Fruit fly (Drosophila melanogaster) whole organism, prepupa: ENCODE results near the gene shep.

Experiments used
- CG11294 ChIP-seq: fragments of 200-800 bp; sonication (Bioruptor generic); IDR thresholded peaks from 2 replicates; pipeline ENCODE4 v1.3.6; 2022; ENCODE audit warnings: missing biosample characterization, missing genetic modification characterization
- CG11762 ChIP-seq: fragments of 200-800 bp; sonication (Bioruptor generic); optimal IDR thresholded peaks from 3 replicates; lab custom pipeline; 2016; ENCODE audit warnings: missing biosample characterization, missing genetic modification characterization; ENCODE audit not compliant: insufficient read depth
- CG11902 ChIP-seq: fragments of 200-800 bp; sonication (Bioruptor generic); optimal IDR thresholded peaks from 3 replicates; lab custom pipeline; 2016; ENCODE audit warnings: missing biosample characterization, missing genetic modification characterization
- CG15336 ChIP-seq: fragments of 200-800 bp; sonication (Bioruptor generic); IDR thresholded peaks from 2 replicates; pipeline ENCODE4 v1.3.6; 2022; ENCODE audit warnings: missing biosample characterization, missing genetic modification characterization
- CG16779 ChIP-seq: fragments of 200-800 bp; sonication (Bioruptor generic); optimal IDR thresholded peaks from 3 replicates; lab custom pipeline; 2017; ENCODE audit warnings: missing biosample characterization, mild to moderate bottlenecking, missing genetic modification characterization
- CG3032 ChIP-seq: fragments of 200-800 bp; optimal IDR thresholded peaks from 2 replicates; lab custom pipeline; 2019; ENCODE audit warnings: missing biosample characterization, mild to moderate bottlenecking, missing genetic modification characterization, moderate library complexity
- CG31627 ChIP-seq: fragments of 200-800 bp; sonication (Bioruptor generic); optimal IDR thresholded peaks from 3 replicates; lab custom pipeline; 2016; ENCODE audit warnings: missing biosample characterization, missing genetic modification characterization
- CG32006 ChIP-seq: fragments of 200-800 bp; sonication (Bioruptor generic); optimal IDR thresholded peaks from 3 replicates; lab custom pipeline; 2017; ENCODE audit warnings: missing biosample characterization, mild to moderate bottlenecking, missing genetic modification characterization
- CG34406 ChIP-seq: fragments of 200-800 bp; sonication (Bioruptor generic); optimal IDR thresholded peaks from 3 replicates; lab custom pipeline; 2016; ENCODE audit warnings: missing biosample characterization, missing genetic modification characterization
- CG4318 ChIP-seq: fragments of 200-800 bp; sonication (Bioruptor generic); optimal IDR thresholded peaks from 3 replicates; lab custom pipeline; 2017; ENCODE audit warnings: missing biosample characterization, mild to moderate bottlenecking, missing genetic modification characterization
- CG6163 ChIP-seq: fragments of 200-800 bp; sonication (Bioruptor generic); IDR thresholded peaks from 3 replicates; pipeline ENCODE4 v1.3.6; 2022; ENCODE audit warnings: missing biosample characterization, missing genetic modification characterization
- CG7368 ChIP-seq: fragments of 200-800 bp; sonication (Bioruptor generic); optimal IDR thresholded peaks from 3 replicates; lab custom pipeline; 2016; ENCODE audit warnings: missing biosample characterization, missing genetic modification characterization
- CG8119 ChIP-seq: fragments of 200-800 bp; sonication (Bioruptor generic); IDR thresholded peaks from 3 replicates; pipeline ENCODE4 v1.3.6; 2022; ENCODE audit warnings: missing biosample characterization, missing genetic modification characterization
- CG8319 ChIP-seq: fragments of 200-800 bp; sonication (Bioruptor generic); optimal IDR thresholded peaks from 3 replicates; lab custom pipeline; 2016; ENCODE audit warnings: missing biosample characterization, missing genetic modification characterization
- CG9139 ChIP-seq: fragments of 200-800 bp; sonication (Bioruptor generic); optimal IDR thresholded peaks from 3 replicates; lab custom pipeline; 2017; ENCODE audit warnings: missing biosample characterization, mild to moderate bottlenecking, missing genetic modification characterization
- Eip78C ChIP-seq: fragments of 200-800 bp; sonication (Bioruptor generic); peaks from one replicate; lab custom pipeline; 2016; ENCODE audit warnings: missing biosample characterization, missing genetic modification characterization
- Eip93F ChIP-seq: fragments of 200-800 bp; sonication (Bioruptor generic); optimal IDR thresholded peaks from 2 replicates; lab custom pipeline; 2016; ENCODE audit warnings: missing biosample characterization, mild to moderate bottlenecking, missing genetic modification characterization
- Ets21C ChIP-seq: fragments of 200-800 bp; sonication (Bioruptor generic); optimal IDR thresholded peaks from 3 replicates; lab custom pipeline; 2016; ENCODE audit warnings: missing biosample characterization, missing genetic modification characterization
- Gug ChIP-seq: fragments of 200-800 bp; sonication (Bioruptor generic); IDR thresholded peaks from 2 replicates; pipeline ENCODE4 v1.3.6; 2022; ENCODE audit warnings: missing biosample characterization, missing genetic modification characterization
- Hr39 ChIP-seq: fragments of 200-800 bp; sonication (Bioruptor generic); optimal IDR thresholded peaks from 2 replicates; lab custom pipeline; 2016; ENCODE audit warnings: missing biosample characterization, missing genetic modification characterization
- Hr4 ChIP-seq: fragments of 200-800 bp; sonication (Bioruptor generic); optimal IDR thresholded peaks from 3 replicates; lab custom pipeline; 2016; ENCODE audit warnings: missing biosample characterization, missing genetic modification characterization
- Lpt ChIP-seq: fragments of 200-800 bp; sonication (Bioruptor generic); optimal IDR thresholded peaks from 3 replicates; lab custom pipeline; 2016; ENCODE audit warnings: missing biosample characterization, missing genetic modification characterization
- Met ChIP-seq: fragments of 200-800 bp; sonication (Bioruptor generic); optimal IDR thresholded peaks from 3 replicates; lab custom pipeline; 2016; ENCODE audit warnings: missing biosample characterization, missing genetic modification characterization
- Smox ChIP-seq: fragments of 200-800 bp; sonication (Bioruptor generic); optimal IDR thresholded peaks from 3 replicates; lab custom pipeline; 2016; ENCODE audit warnings: missing biosample characterization, missing genetic modification characterization
- Sox102F ChIP-seq: fragments of 200-800 bp; sonication (Bioruptor generic); optimal IDR thresholded peaks from 2 replicates; lab custom pipeline; 2016; ENCODE audit warnings: missing biosample characterization, mild to moderate bottlenecking, missing genetic modification characterization
- Sox14 ChIP-seq: fragments of 200-800 bp; sonication (Bioruptor generic); optimal IDR thresholded peaks from 3 replicates; lab custom pipeline; 2016; ENCODE audit warnings: missing biosample characterization, missing genetic modification characterization
- Sox15 ChIP-seq: fragments of 200-800 bp; sonication (Bioruptor generic); optimal IDR thresholded peaks from 3 replicates; lab custom pipeline; 2016; ENCODE audit warnings: missing biosample characterization, missing genetic modification characterization
- achi ChIP-seq: fragments of 200-800 bp; sonication (Bioruptor generic); optimal IDR thresholded peaks from 3 replicates; lab custom pipeline; 2016; ENCODE audit warnings: missing biosample characterization, missing genetic modification characterization
- acj6 ChIP-seq: fragments of 200-800 bp; sonication (Bioruptor generic); optimal IDR thresholded peaks from 3 replicates; lab custom pipeline; 2016; ENCODE audit warnings: missing biosample characterization, missing genetic modification characterization
- cyc ChIP-seq: fragments of 200-800 bp; sonication (Bioruptor generic); optimal IDR thresholded peaks from 3 replicates; lab custom pipeline; 2016; ENCODE audit warnings: missing biosample characterization, missing genetic modification characterization
- dac ChIP-seq: fragments of 200-800 bp; sonication (Bioruptor generic); optimal IDR thresholded peaks from 2 replicates; lab custom pipeline; 2017; ENCODE audit warnings: missing biosample characterization, mild to moderate bottlenecking, missing genetic modification characterization
- eg ChIP-seq: fragments of 200-800 bp; sonication (Bioruptor generic); IDR thresholded peaks from 3 replicates; pipeline ENCODE4 v1.3.6; 2022; ENCODE audit warnings: missing biosample characterization, missing genetic modification characterization
- esn ChIP-seq: fragments of 200-800 bp; sonication (Bioruptor generic); optimal IDR thresholded peaks from 2 replicates; lab custom pipeline; 2016; ENCODE audit warnings: missing biosample characterization, mild to moderate bottlenecking, missing genetic modification characterization, moderate library complexity
- fd85E ChIP-seq: fragments of 200-800 bp; sonication (Bioruptor generic); optimal IDR thresholded peaks from 3 replicates; lab custom pipeline; 2016; ENCODE audit warnings: missing biosample characterization, missing genetic modification characterization
- fkh ChIP-seq: fragments of 200-800 bp; sonication (Bioruptor generic); optimal IDR thresholded peaks from 3 replicates; lab custom pipeline; 2017; ENCODE audit warnings: missing biosample characterization, mild to moderate bottlenecking, missing genetic modification characterization, moderate library complexity
- spab ChIP-seq: fragments of 200-800 bp; sonication (Bioruptor generic); optimal IDR thresholded peaks from 2 replicates; lab custom pipeline; 2017; ENCODE audit warnings: missing biosample characterization, mild to moderate bottlenecking, missing genetic modification characterization, missing genetic modification reagents
- ss ChIP-seq, 2 experiments: fragments of 200-800 bp; sonication (Bioruptor generic); optimal IDR thresholded peaks; 2 replicates in 1 of 2; 3 replicates in 1 of 2; lab custom pipeline; 2017 to 2018; ENCODE audit warnings: mild to moderate bottlenecking in 2 of 2, missing biosample characterization in 2 of 2, missing genetic modification characterization in 2 of 2, moderate library complexity in 1 of 2
- svp ChIP-seq: fragments of 200-800 bp; sonication (Bioruptor generic); peaks from one replicate; lab custom pipeline; 2016; ENCODE audit warnings: missing biosample characterization, missing genetic modification characterization
- vri ChIP-seq: fragments of 200-800 bp; sonication (Bioruptor generic); optimal IDR thresholded peaks from 3 replicates; lab custom pipeline; 2016; ENCODE audit warnings: missing biosample characterization, mild to moderate bottlenecking, missing genetic modification characterization

shep gene

DNA sequence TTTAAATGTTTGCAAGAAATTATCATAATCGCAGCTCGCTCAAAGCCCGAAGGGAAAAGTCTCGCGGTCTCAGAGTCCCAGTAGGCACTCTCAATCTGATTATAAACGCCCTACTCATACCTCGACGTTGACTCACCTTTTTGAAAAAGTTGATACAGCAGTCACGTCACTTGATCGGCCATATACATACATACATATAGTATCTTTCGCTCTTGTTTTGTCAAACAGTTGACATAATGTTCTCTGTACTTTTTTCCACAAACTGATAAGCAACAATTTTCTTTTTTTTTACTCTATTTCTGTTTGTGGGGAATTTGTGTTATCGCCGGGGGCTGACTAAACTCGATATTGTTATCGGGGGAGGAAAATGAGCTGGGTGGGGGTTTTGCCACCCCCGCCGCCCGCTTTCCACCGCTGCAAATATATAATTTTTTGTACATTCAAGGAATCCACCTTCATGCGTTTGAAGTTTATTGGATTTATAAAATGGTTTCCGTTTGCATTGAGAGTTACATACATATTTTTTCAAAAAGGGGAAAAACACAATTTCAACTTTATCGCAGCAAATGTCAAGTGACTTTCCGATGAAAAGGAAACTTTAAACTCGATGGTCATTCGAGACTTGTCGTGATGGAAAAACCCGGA lies 96.7 kb downstream of the shep start:
- TF ChIP-seq CG11902 (GFP tag; lab: Kevin White, UChicago) (no peak), vri (peak; percentile 87), acj6 (GFP tag; lab: Kevin White, UChicago) (no peak), Eip78C (GFP tag; lab: Kevin White, UChicago) (peak; percentile 19), svp (no peak), fkh (GFP tag; lab: Kevin White, UChicago) (peak; percentile 17)
- TF ChIP-seq, all 60 proteins: peak for 3

DNA sequence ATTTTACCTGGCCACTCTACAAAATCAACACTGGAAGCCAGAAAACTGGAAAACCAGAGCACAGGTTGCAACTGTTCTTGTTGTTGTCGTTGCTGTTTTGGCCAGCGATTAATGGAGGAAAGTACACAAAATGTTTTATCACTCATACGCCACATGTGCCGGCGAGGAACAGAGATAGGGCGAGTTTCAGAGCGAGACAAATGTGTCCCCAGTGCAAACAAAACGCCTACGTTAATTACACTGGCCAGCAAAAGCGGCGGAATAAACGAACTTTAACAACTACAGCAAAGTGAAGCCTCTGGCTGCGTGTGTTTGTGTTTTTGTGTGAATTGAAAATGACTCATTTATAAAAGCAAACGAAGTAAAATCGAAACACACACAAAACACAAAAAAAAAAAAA lies 97.6 kb downstream of the shep start:
- TF ChIP-seq CG4318 (GFP tag; lab: Kevin White, UChicago) (no peak), dac (GFP tag; lab: Kevin White, UChicago) (no peak), CG11294 (GFP tag; lab: Robert Waterston, UW) (no peak), Sox102F (GFP tag; lab: Kevin White, UChicago) (no peak), cyc (no peak), eg (0 out of 3 replicates have a peak, but pooled peaks have one; percentile 15), CG31627 (GFP tag; lab: Kevin White, UChicago) (no peak), CG15336 (GFP tag; lab: Robert Waterston, UW) (no peak), CG8319 (GFP tag; lab: Kevin White, UChicago) (no peak), Ets21C (GFP tag; lab: Kevin White, UChicago) (no peak), CG11762 (no peak), achi (no peak), Met (GFP tag; lab: Kevin White, UChicago) (no peak), Eip78C (GFP tag; lab: Kevin White, UChicago) (peak; percentile 69), Smox (no peak), CG32006 (GFP tag; lab: Kevin White, UChicago) (no peak), Eip93F (GFP tag; lab: Kevin White, UChicago) (no peak), esn (GFP tag; lab: Kevin White, UChicago) (no peak), CG6163 (GFP tag; lab: Robert Waterston, UW) (0 out of 3 replicates have a peak, but pooled peaks have one; percentile 34), vri (peak; percentile 39), CG11902 (GFP tag; lab: Kevin White, UChicago) (no peak), CG8119 (no peak), fkh (GFP tag; lab: Kevin White, UChicago) (peak; percentile 89), acj6 (GFP tag; lab: Kevin White, UChicago) (no peak), CG34406 (GFP tag; lab: Kevin White, UChicago) (peak; percentile 5), Hr4 (GFP tag; lab: Kevin White, UChicago) (no peak), CG16779 (no peak)

- TF ChIP-seq fd85E (no peak), Gug (no peak)
These were observed 98.8 kb downstream of the shep start for dm6 chr3L:5178903-5179302.

DNA sequence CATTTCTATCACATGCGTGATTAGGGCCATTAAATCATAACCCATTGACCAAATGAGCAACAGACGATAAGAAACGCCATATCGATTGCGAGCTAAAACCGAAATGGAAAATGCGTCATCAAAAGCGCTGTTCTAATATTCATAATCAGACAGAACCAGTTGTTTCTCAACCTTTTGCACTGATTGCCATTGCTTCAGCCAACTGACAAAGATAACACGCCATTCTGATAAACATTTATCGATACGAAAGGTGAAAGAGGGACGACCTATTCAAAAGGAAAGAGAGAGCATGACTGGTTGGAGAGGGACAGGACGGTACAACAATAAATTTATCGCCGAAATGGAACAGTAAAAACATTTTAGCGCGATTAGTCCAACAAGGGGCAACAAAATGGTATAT lies 101.0 kb downstream of the shep start:
- TF ChIP-seq Gug: no peak
- TF ChIP-seq Sox15 (GFP tag; lab: Kevin White, UChicago): no peak
- no peak for TF ChIP-seq CG16779
- no peak for TF ChIP-seq Lpt (GFP tag; lab: Kevin White, UChicago)
- TF ChIP-seq Met (GFP tag; lab: Kevin White, UChicago): no peak
- no peak for TF ChIP-seq ss (GFP tag; optimal IDR thresholded peaks at IDR 0.05; lab: Kevin White, UChicago)
- no peak for TF ChIP-seq CG3032 (tag; lab: Kevin White, UChicago)
- peak; percentile 21 for TF ChIP-seq Eip93F (GFP tag; lab: Kevin White, UChicago)
- TF ChIP-seq CG8119: no peak
- no peak for TF ChIP-seq Smox
- TF ChIP-seq spab (GFP tag; lab: Kevin White, UChicago): no peak
- TF ChIP-seq CG9139: no peak
- TF ChIP-seq Hr39: no peak
- TF ChIP-seq svp: no peak
- no peak for TF ChIP-seq CG7368 (GFP tag; lab: Kevin White, UChicago)
- TF ChIP-seq Sox14 (GFP tag; lab: Kevin White, UChicago): peak; percentile 6
- TF ChIP-seq Eip78C (GFP tag; lab: Kevin White, UChicago): peak; percentile 10
- no peak for TF ChIP-seq CG4318 (GFP tag; lab: Kevin White, UChicago)
- TF ChIP-seq acj6 (GFP tag; lab: Kevin White, UChicago): no peak
- no peak for TF ChIP-seq Hr4 (GFP tag; lab: Kevin White, UChicago)
- TF ChIP-seq fd85E: no peak
- TF ChIP-seq vri: peak; percentile 93
